Worm (Caenorhabditis elegans): ENCODE results near the gene M163.10.
"Not testable (repeated sequence)": the region's sequence is repeated elsewhere in the genome, so short reads cannot be mapped to it uniquely, and the experiment has no call there.

DNA sequence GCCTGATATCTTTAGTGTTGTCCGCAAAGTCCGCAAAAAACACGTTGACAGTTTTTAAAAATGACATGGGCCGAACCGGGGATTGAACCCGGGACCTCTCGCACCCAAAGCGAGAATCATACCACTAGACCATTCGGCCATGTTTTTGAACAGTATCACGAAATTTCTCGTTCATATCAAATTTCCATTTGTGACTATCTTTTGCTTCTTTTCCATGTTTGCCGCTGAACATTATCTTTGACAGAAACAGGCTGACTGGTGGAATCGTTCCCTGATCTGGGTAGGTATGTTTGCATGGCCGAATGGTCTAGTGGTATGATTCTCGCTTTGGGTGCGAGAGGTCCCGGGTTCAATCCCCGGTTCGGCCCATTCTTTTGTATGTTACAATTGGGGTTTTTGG, 33.0 kb upstream of the M163.10 start:
- not testable (repeated sequence) for TF ChIP-seq sea-2 (GFP tag; IDR thresholded peaks at IDR 0.05); nfya-1 (tag; optimal IDR thresholded peaks at IDR 0.05; ENCODE audit: borderline replicate concordance, insufficient read depth); bed-2 (GFP tag; IDR thresholded peaks at IDR 0.05); lin-35 (GFP tag; optimal IDR thresholded peaks at IDR 0.05)
- TF ChIP-seq ztf-26 (tag; optimal IDR thresholded peaks at IDR 0.05) (peak; percentile 85), dox-1 (GFP tag; IDR thresholded peaks at IDR 0.05) (peak; percentile 83; the same call in 1 of the 2 replicates)

Data from whole organism, young adult.